Worm (Caenorhabditis elegans): ENCODE measurements around the gene pxl-1.
A peak's percentile ranks its signal among the peaks of the same experiment; 100 is the strongest.

Gene pxl-1

DNA sequence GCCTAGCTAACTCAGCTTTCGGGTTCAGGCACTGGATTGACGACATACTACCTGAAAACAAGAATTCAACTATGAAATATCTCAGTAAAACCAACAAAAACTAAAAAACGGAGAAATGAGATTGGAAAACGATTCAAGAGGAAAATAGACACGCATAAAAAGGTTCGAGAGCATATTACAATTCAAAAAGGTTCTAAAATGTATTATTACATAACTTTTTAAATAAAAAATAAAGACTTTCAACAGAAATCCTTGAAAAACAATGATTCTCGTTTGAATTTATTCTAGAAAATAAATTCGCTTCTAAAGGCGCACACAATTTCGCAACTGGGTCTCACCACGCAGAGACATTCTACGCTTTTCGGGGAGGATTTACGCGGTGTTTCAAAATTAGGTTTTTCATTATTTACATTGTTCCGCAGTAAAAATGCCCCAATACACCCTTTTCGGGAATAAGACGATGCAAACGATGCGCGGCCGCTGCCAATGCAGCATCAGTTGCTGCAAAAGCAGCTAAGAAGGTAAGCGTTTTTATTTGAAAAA, 40.1 kb downstream of the pxl-1 start, which contains the start of the genes cct-6 and alh-9 (continued):
- TF ChIP-seq aha-1 (tag; optimal IDR thresholded peaks at IDR 0.05) (no peak), nhr-76 (tag; optimal IDR thresholded peaks at IDR 0.05) (no peak), nhr-77 (tag; optimal IDR thresholded peaks at IDR 0.05) (peak; percentile 76), fkh-8 (tag; optimal IDR thresholded peaks at IDR 0.05) (peak; percentile 75), nhr-71 (tag; optimal IDR thresholded peaks at IDR 0.05) (peak; percentile 87), fkh-10 (GFP tag; optimal IDR thresholded peaks at IDR 0.05) (peak; percentile 28), dsc-1 (tag; optimal IDR thresholded peaks at IDR 0.05) (peak; percentile 59), ztf-11 (tag; optimal IDR thresholded peaks at IDR 0.05) (peak in 1 of 2 experiments; percentile 8), snpc-4 (tag; optimal IDR thresholded peaks at IDR 0.05) (peak; percentile 51), mab-9 (GFP tag; IDR thresholded peaks at IDR 0.05) (no peak), dpl-1 (GFP tag; optimal IDR thresholded peaks at IDR 0.05) (peak; percentile 95 to 98 (median 96))

DNA sequence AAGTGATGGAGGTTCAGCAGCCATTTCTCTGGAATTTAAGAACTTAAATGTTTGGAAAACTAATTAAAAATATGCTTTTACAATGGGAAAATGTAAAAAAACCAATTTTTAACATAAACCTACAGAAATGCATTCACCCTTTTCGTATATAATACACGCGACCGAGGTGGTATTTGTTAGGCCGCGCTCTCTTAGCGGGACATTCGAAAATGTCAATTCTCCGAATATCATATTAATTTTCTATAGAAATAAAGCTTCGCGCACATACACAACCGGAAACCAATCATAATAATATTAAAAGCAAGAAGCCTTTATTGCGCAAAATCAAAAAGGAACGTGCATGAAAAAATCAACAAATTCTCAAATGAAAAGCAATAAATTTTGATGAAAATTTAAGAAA, 42.6 kb downstream of the pxl-1 start, which contains the start of gene ddx-23:
ddx-23 (minus strand) TSS at position 30 of the 400 bp plus-strand sequence.
- TF ChIP-seq ama-1 (optimal IDR thresholded peaks at IDR 0.05) (peak; percentile 75), ztf-4 (tag; optimal IDR thresholded peaks at IDR 0.05) (peak; percentile 45), mef-2 (tag; optimal IDR thresholded peaks at IDR 0.05) (no peak), lir-3 (tag; optimal IDR thresholded peaks at IDR 0.05; ENCODE audit: poor library complexity) (peak; percentile 1), sptf-1 (tag; optimal IDR thresholded peaks at IDR 0.05) (no peak), fkh-4 (tag; optimal IDR thresholded peaks at IDR 0.05; ENCODE audit: borderline replicate concordance) (no peak), lsy-2 (tag; optimal IDR thresholded peaks at IDR 0.05) (peak in 1 of 2 experiments; percentile 17), dpl-1 (GFP tag; optimal IDR thresholded peaks at IDR 0.05) (peak; percentile 43 to 78 (median 60)), tlp-1 (tag; optimal IDR thresholded peaks at IDR 0.05) (no peak), grh-1 (GFP tag; IDR thresholded peaks at IDR 0.05) (no peak), aly-2 (tag; optimal IDR thresholded peaks at IDR 0.05) (peak; percentile 70), egl-13 (tag; optimal IDR thresholded peaks at IDR 0.05) (no peak), vab-15 (tag; optimal IDR thresholded peaks at IDR 0.05) (no peak), nhr-47 (tag; optimal IDR thresholded peaks at IDR 0.05) (peak; percentile 55), mab-9 (GFP tag; IDR thresholded peaks at IDR 0.05) (0 out of 2 replicates have a peak, but pooled peaks have one; percentile 6), nhr-71 (tag; optimal IDR thresholded peaks at IDR 0.05) (peak; percentile 54), lin-13 (GFP tag; optimal IDR thresholded peaks at IDR 0.05) (peak; percentile 10), fos-1 (tag; optimal IDR thresholded peaks at IDR 0.05) (no peak), nhr-77 (tag; optimal IDR thresholded peaks at IDR 0.05) (no peak), mep-1 (tag; optimal IDR thresholded peaks at IDR 0.05) (peak; percentile 29), egl-27 (tag; optimal IDR thresholded peaks at IDR 0.05) (no peak), nhr-19 (GFP tag; conservative IDR thresholded peaks at IDR 0.05) (0 out of 2 replicates have a peak, but pooled peaks have one; percentile 2), swsn-7 (tag; optimal IDR thresholded peaks at IDR 0.05) (peak; percentile 12), efl-1 (optimal IDR thresholded peaks at IDR 0.05) (peak; percentile 24 to 71), efl-1 (GFP tag; optimal IDR thresholded peaks at IDR 0.05 in 1 of 2) (peak; percentile 80 to 97), isw-1 (GFP tag; IDR thresholded peaks at IDR 0.05) (no peak), jun-1 (tag; optimal IDR thresholded peaks at IDR 0.05) (no peak), rnt-1 (tag; optimal IDR thresholded peaks at IDR 0.05) (peak; percentile 9), ztf-11 (tag; optimal IDR thresholded peaks at IDR 0.05) (peak in 1 of 2 experiments; percentile 46), xbp-1 (tag; optimal IDR thresholded peaks at IDR 0.05) (peak; percentile 16), dsc-1 (tag; optimal IDR thresholded peaks at IDR 0.05) (peak; percentile 11), nhr-20 (tag; optimal IDR thresholded peaks at IDR 0.05) (peak; percentile 38), elt-2 (tag; optimal IDR thresholded peaks at IDR 0.05) (peak; percentile 19), lin-35 (GFP tag; optimal IDR thresholded peaks at IDR 0.05) (peak; percentile 61 to 84), C34B4.2 (tag; optimal IDR thresholded peaks at IDR 0.05) (no peak), aha-1 (tag; optimal IDR thresholded peaks at IDR 0.05) (no peak), snu-23 (GFP tag; optimal IDR thresholded peaks at IDR 0.05) (peak; percentile 38)

Data from whole organism, L1 larva.